Worm (Caenorhabditis elegans) whole organism, early embryonic: ENCODE measurements around the gene F56D6.6.

Experiments
- ama-1 ChIP-seq: fragments of 150-350 bp; optimal IDR thresholded peaks from 2 replicates; lab custom pipeline; 2014
- ceh-36 ChIP-seq: sonication (generic microtip); optimal IDR thresholded peaks from 2 replicates; lab custom pipeline; 2016; ENCODE audit warnings: missing genetic modification characterization, inconsistent platforms, missing compliant biosample characterization
- sea-1 ChIP-seq: fragments of 200-800 bp; sonication (Bioruptor generic); conservative IDR thresholded peaks from 2 replicates; pipeline ENCODE4 v1.3.6; 2022; ENCODE audit warnings: missing genetic modification characterization, missing compliant biosample characterization

ce11 chrIV:3926117-3926516, 23.1 kb downstream of the F56D6.6 start, which contains the start of gene clec-68:
- TF ChIP-seq ama-1 (lab: Kevin White, UChicago) (no peak), sea-1 (GFP tag; lab: Robert Waterston, UW) (no peak), ceh-36 (tag; lab: Kevin White, UChicago) (no peak)
